Worm (Caenorhabditis elegans) whole organism, dauer: Measurements from ENCODE around the gene dis-3.

Source experiments
- unc-62 ChIP-seq: sonication (generic microtip); optimal IDR thresholded peaks from 2 replicates; lab custom pipeline; 2017; ENCODE audit warnings: missing biosample characterization, missing genetic modification reagents, missing genetic modification characterization

The dis-3 gene

ce11 chrIV:10129957-10130356 is 33.0 kb downstream of the dis-3 start, which contains the start of gene glt-3:
TSS of gene glt-3 (plus strand) at chrIV:10130257.
- TF ChIP-seq unc-62 (GFP tag; lab: Kevin White, UChicago): no peak

ce11 chrIV:10135817-10136216 is 38.8 kb downstream of the dis-3 start, which contains the start of gene K08F4.5:
TSS of gene K08F4.5 (minus strand) at chrIV:10135917.
- no peak for TF ChIP-seq unc-62 (GFP tag; lab: Kevin White, UChicago)

- no peak for TF ChIP-seq unc-62 (GFP tag; lab: Kevin White, UChicago)
Measured at ce11 chrIV:10137804-10138203, 40.8 kb downstream of the dis-3 start, which contains the start of gene K08F4.12. TSS of gene K08F4.12 (plus strand) at chrIV:10138104.

- no peak for TF ChIP-seq unc-62 (GFP tag; lab: Kevin White, UChicago)
Measured at ce11 chrIV:10140143-10140542, 43.1 kb downstream of the dis-3 start, which contains the start of gene gst-3. TSS of gene gst-3 (minus strand) at chrIV:10140243.

DNA sequence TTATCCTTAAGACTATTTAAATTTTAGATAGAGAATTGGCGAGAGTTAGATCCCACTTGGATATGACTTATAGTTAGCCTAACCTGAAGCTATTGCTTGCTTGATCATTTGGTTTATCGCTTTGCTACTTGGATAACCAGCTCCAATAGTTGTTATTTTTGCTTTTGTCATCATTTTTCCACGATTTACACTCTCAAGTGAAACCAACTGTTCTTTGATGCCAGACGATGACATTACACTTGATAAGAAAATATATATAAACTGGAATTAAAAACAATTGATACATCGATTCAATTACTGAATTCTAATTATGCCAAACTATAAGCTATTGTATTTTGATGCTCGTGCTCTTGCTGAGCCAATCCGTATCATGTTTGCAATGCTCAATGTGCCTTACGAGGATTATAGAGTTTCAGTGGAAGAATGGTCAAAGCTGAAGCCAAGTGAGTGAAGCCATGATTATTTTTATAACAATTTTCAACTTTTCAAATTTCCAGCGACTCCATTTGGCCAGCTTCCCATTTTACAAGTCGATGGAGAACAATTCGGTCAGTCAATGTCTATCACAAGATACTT is 45.0 kb downstream of the dis-3 start, which contains the start of the genes gst-2, gst-4 and dhs-12:
Gene gst-2, minus strand, starts transcription at position 132 of the 576 bp plus-strand sequence.
Gene gst-4, plus strand, starts transcription at position 296 of the 576 bp plus-strand sequence.
Gene dhs-12, plus strand, starts transcription at position 526 of the 576 bp plus-strand sequence.
- TF ChIP-seq unc-62 (GFP tag; lab: Kevin White, UChicago): no peak

- no peak for TF ChIP-seq unc-62 (GFP tag; lab: Kevin White, UChicago)
Measured at ce11 chrIV:10143640-10144039, 46.6 kb downstream of the dis-3 start, which contains the start of gene msp-38. TSS of gene msp-38 (minus strand) at chrIV:10143740.

ce11 chrIV:10144487-10144886 is 47.5 kb downstream of the dis-3 start:
- no peak for TF ChIP-seq unc-62 (GFP tag; lab: Kevin White, UChicago)

DNA sequence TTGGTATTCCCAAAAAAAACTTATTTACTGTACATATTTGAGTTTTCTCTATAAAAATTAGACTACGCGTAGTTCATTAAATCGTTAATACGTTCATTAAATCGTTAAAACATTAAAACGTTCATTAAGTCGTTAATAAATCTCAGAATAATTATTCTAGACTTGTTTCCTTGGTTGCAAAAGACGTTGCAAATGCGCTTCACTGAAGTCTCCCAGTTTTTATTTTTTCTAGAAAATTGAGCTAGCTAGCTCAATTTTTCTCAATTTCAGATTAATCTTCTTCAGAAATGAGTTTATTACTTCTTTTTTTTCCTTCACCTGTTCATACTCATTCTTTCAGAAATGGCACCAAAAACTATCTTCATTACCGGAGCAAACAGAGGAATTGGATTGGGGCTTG is 47.9 kb downstream of the dis-3 start:
- TF ChIP-seq unc-62 (GFP tag; lab: Kevin White, UChicago): no peak

DNA sequence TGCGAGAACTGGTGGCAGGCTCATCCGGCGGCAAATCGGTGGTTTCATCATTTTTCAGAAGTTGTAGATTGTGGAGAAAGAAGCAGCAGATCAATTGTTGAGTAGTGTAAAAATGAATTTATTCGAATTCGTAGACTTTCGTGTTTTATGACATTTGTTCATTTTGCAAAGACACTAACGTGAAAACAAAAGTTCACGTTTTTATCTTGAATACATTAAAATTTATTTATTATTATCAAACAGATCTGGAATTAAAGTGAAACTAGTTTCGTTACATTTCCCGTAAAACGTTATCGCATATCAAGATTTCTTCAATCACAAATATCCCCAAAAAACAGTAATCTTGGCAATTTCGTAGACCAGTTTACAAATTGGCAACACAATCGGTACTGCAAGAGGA is 49.9 kb downstream of the dis-3 start, which contains the start of gene T14G10.8:
Gene T14G10.8, minus strand, starts transcription at position 101 of the 400 bp plus-strand sequence.
- TF ChIP-seq unc-62 (GFP tag; lab: Kevin White, UChicago): no peak

- no peak for TF ChIP-seq unc-62 (GFP tag; lab: Kevin White, UChicago)
Measured at ce11 chrIV:10148938-10149337, 51.9 kb downstream of the dis-3 start, which contains the start of gene pigs-1. TSS of gene pigs-1 (minus strand) at chrIV:10149038.

DNA sequence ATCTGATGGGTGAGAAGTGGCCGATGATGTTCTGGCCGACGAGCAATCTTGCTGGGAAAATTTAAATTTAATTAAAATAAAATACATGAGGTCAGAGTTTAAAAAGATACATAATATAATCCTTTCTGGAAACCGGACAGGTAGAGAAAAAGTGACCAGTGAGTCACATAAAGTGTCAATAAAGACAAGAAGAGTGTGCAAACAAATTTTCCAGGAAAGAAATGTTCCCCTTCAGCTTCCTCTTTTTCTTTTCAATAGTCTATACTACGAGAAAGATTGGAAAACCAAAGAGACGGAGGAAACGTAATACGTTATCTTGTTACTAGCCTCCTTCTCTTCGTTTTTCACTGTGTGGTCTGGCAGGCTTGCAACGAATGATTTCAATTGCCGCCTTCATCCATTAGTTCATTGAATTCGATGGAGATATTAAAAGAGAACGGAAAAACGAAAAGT is 53.6 kb downstream of the dis-3 start, which contains the start of gene tsp-12:
Gene tsp-12, minus strand, starts transcription at position 51 of the 453 bp plus-strand sequence.
- TF ChIP-seq unc-62 (GFP tag; lab: Kevin White, UChicago): no peak

DNA sequence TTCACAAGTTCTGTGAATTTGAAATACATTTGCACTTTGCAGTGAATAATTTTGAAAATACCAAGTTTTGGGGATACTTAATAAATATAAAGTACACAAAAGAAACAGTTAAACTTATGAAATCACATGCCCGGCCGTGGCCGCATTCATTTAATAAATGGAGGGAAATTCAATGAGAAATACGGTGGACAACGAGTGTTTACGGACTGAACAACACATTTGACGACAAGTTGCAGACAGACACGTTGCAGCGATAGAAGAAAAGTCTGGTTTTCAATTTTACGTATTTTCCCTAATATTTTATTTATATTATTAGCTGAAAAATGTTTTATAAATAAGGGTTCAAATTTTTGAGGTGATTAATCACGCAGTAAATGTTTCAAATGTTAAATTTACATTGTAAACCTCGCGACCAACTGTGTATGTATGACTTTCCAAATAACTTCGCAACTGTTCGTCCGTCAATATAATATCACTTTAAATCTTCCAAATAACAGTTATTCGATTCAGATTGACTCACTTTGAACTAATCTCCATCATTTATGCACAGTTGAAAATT is 54.5 kb downstream of the dis-3 start, which contains the start of gene copg-1:
Gene copg-1, plus strand, starts transcription at position 509 of the 559 bp plus-strand sequence.
- no peak for TF ChIP-seq unc-62 (GFP tag; lab: Kevin White, UChicago)

DNA sequence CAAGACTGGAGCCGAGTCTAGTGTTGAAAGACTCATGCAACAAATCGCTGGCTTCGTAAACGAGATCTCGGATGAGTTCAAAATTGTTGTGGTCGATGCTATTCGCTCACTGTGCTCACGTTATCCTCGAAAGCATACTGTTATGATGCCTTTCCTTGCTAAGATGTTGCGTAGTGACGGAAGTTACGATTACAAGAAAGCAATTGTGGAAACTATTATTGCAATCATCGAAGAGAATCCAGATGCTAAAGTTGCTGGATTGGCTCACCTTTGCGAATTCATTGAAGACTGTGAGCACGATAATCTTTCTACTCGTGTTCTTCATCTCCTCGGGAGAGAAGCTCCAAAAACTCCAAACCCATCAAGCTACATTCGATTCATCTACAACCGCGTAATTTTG is 56.5 kb downstream of the dis-3 start:
- TF ChIP-seq unc-62 (GFP tag; lab: Kevin White, UChicago): no peak

DNA sequence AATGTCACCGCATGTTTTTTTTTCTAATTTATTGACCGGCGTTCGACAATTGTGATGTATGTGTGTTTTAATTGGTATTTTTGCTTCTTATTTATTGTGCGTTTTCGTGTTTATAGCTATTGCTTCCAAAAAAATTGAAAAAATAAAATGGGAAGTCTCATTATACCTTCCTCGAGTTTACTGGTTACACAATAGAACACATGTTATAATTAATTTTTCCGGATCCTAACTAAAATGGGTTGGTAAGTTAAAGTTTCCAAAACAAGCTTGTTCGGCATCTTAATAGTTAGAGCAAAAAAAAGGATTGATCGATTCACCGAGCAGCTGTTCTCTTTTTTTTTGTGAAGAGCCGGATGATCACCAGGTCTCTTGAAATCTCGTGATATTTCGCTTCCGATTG is 58.5 kb downstream of the dis-3 start, which contains the start of gene ttr-54:
Gene ttr-54, plus strand, starts transcription at position 301 of the 400 bp plus-strand sequence.
- TF ChIP-seq unc-62 (GFP tag; lab: Kevin White, UChicago): no peak
